Worm (Caenorhabditis elegans) whole organism, young adult: ENCODE results near the gene D1086.9.

Source experiments
- B0261.1 ChIP-seq: sonication (generic microtip); optimal IDR thresholded peaks from 2 replicates; lab custom pipeline; 2016; ENCODE audit warnings: mild to moderate bottlenecking, missing genetic modification characterization, moderate library complexity, missing compliant biosample characterization
- F10E7.11 ChIP-seq: sonication (generic microtip); optimal IDR thresholded peaks from 2 replicates; lab custom pipeline; 2017; ENCODE audit warnings: mild to moderate bottlenecking, missing genetic modification characterization, moderate library complexity, missing compliant biosample characterization
- F22D6.2 ChIP-seq: sonication (generic microtip); optimal IDR thresholded peaks from 2 replicates; lab custom pipeline; 2016; ENCODE audit warnings: mild to moderate bottlenecking, missing genetic modification characterization, missing compliant biosample characterization
- F23B12.7 ChIP-seq: sonication (generic microtip); optimal IDR thresholded peaks from 2 replicates; lab custom pipeline; 2017; ENCODE audit warnings: missing genetic modification characterization, mild to moderate bottlenecking, missing compliant biosample characterization, antibody characterized with exemption, moderate library complexity; ENCODE audit not compliant: insufficient read depth
- F33H1.4 ChIP-seq: fragments of 200-800 bp; sonication (Bioruptor generic); IDR thresholded peaks from 2 replicates; pipeline ENCODE4 v1.3.6; 2022; ENCODE audit warnings: missing genetic modification reagents, missing genetic modification characterization, missing compliant biosample characterization
- F55B11.4 ChIP-seq: sonication (generic microtip); optimal IDR thresholded peaks from 2 replicates; lab custom pipeline; 2016; ENCODE audit warnings: missing compliant biosample characterization, missing genetic modification characterization, borderline replicate concordance; ENCODE audit not compliant: insufficient read depth
- F57C9.4 ChIP-seq: sonication (generic microtip); optimal IDR thresholded peaks from 2 replicates; lab custom pipeline; 2017; ENCODE audit warnings: mild to moderate bottlenecking, missing genetic modification characterization, missing compliant biosample characterization
- T07F8.4 ChIP-seq: sonication (generic microtip); optimal IDR thresholded peaks from 2 replicates; lab custom pipeline; 2016; ENCODE audit warnings: mild to moderate bottlenecking, missing genetic modification characterization, moderate library complexity, missing compliant biosample characterization
- Y67H2A.10 ChIP-seq: fragments of 200-800 bp; sonication (Bioruptor generic); conservative IDR thresholded peaks from 2 replicates; pipeline ENCODE4 v1.3.6; 2022; ENCODE audit warnings: missing genetic modification reagents, missing genetic modification characterization, missing compliant biosample characterization
- attf-3 ChIP-seq: fragments of 200-800 bp; sonication (Bioruptor generic); conservative IDR thresholded peaks from 2 replicates; pipeline ENCODE4 v1.3.6; 2022; ENCODE audit warnings: missing genetic modification reagents, missing genetic modification characterization, missing compliant biosample characterization
- bed-1 ChIP-seq: fragments of 200-800 bp; sonication (Bioruptor generic); IDR thresholded peaks from 2 replicates; pipeline ENCODE4 v1.3.6; 2022; ENCODE audit warnings: missing genetic modification reagents, missing genetic modification characterization, missing compliant biosample characterization
- cebp-2 ChIP-seq: fragments of 200-800 bp; sonication (Bioruptor generic); IDR thresholded peaks from 2 replicates; pipeline ENCODE4 v1.3.6; 2022; ENCODE audit warnings: missing genetic modification characterization, missing compliant biosample characterization
- ceh-58 ChIP-seq: fragments of 200-800 bp; sonication (Bioruptor generic); IDR thresholded peaks from 2 replicates; pipeline ENCODE4 v1.3.6; 2022; ENCODE audit warnings: missing genetic modification characterization, missing compliant biosample characterization
- ceh-79 ChIP-seq: sonication (generic microtip); optimal IDR thresholded peaks from 2 replicates; lab custom pipeline; 2017; ENCODE audit warnings: mild to moderate bottlenecking, missing genetic modification characterization, missing compliant biosample characterization
- fkh-3 ChIP-seq: sonication (generic microtip); optimal IDR thresholded peaks from 2 replicates; lab custom pipeline; 2016; ENCODE audit warnings: mild to moderate bottlenecking, missing genetic modification characterization, missing compliant biosample characterization
- hmg-20 ChIP-seq: fragments of 200-800 bp; sonication (Bioruptor generic); IDR thresholded peaks from 2 replicates; pipeline ENCODE4 v1.3.6; 2022; ENCODE audit warnings: missing genetic modification reagents, missing genetic modification characterization, missing compliant biosample characterization
- hrde-1 ChIP-seq: sonication (generic microtip); optimal IDR thresholded peaks from 2 replicates; lab custom pipeline; 2016; ENCODE audit warnings: missing genetic modification characterization, mild to moderate bottlenecking, missing compliant biosample characterization, moderate library complexity, missing genotype, missing genetic modification reagents, borderline replicate concordance
- lin-26 ChIP-seq: fragments of 200-800 bp; sonication (Bioruptor generic); IDR thresholded peaks from 2 replicates; pipeline ENCODE4 v1.3.6; 2022; ENCODE audit warnings: missing genetic modification reagents, missing genetic modification characterization, missing compliant biosample characterization
- lir-1 ChIP-seq: fragments of 200-800 bp; sonication (Bioruptor generic); conservative IDR thresholded peaks from 2 replicates; pipeline ENCODE4 v1.3.6; 2022; ENCODE audit warnings: missing genetic modification reagents, missing genetic modification characterization, missing compliant biosample characterization
- madf-3 ChIP-seq: fragments of 200-800 bp; sonication (Bioruptor generic); IDR thresholded peaks from 2 replicates; pipeline ENCODE4 v1.3.6; 2022; ENCODE audit warnings: missing genetic modification reagents, missing genetic modification characterization, missing compliant biosample characterization
- mcd-1 ChIP-seq: fragments of 200-800 bp; sonication (Bioruptor generic); IDR thresholded peaks from 2 replicates; pipeline ENCODE4 v1.3.6; 2022; ENCODE audit warnings: missing genetic modification reagents, missing genetic modification characterization, missing compliant biosample characterization
- nfya-1 ChIP-seq: sonication (generic microtip); optimal IDR thresholded peaks from 2 replicates; lab custom pipeline; 2017; ENCODE audit warnings: antibody characterized with exemption, missing compliant biosample characterization, missing genetic modification characterization, borderline replicate concordance; ENCODE audit not compliant: insufficient read depth
- nfyb-1 ChIP-seq: fragments of 200-800 bp; sonication (Bioruptor generic); IDR thresholded peaks from 2 replicates; pipeline ENCODE4 v1.3.6; 2022; ENCODE audit warnings: missing genetic modification reagents, missing genetic modification characterization, missing compliant biosample characterization
- nhr-120 ChIP-seq: fragments of 200-800 bp; sonication (Bioruptor generic); IDR thresholded peaks from 2 replicates; pipeline ENCODE4 v1.3.6; 2022; ENCODE audit warnings: missing genetic modification characterization, missing compliant biosample characterization
- nhr-80 ChIP-seq: sonication (generic microtip); optimal IDR thresholded peaks from 2 replicates; lab custom pipeline; 2016; ENCODE audit warnings: missing genetic modification characterization, missing compliant biosample characterization
- repo-1 ChIP-seq: sonication (generic microtip); optimal IDR thresholded peaks from 2 replicates; lab custom pipeline; 2017; ENCODE audit warnings: mild to moderate bottlenecking, missing genetic modification characterization, missing compliant biosample characterization
- rpc-1 ChIP-seq, 2 experiments: fragments of 150-350 bp in 1 of 2; sonication (generic microtip) in 1 of 2; optimal IDR thresholded peaks; 2 replicates each; lab custom pipeline; 2014 to 2018; ENCODE audit warnings: missing biosample characterization in 1 of 2, missing genetic modification characterization in 1 of 2, missing genetic modification reagents in 1 of 2, missing genotype in 1 of 2
- sea-2 ChIP-seq: fragments of 200-800 bp; sonication (Bioruptor generic); IDR thresholded peaks from 2 replicates; pipeline ENCODE4 v1.3.6; 2022; ENCODE audit warnings: missing genetic modification characterization, missing compliant biosample characterization
- snpc-1.1 ChIP-seq: sonication (generic microtip); optimal IDR thresholded peaks from 2 replicates; lab custom pipeline; 2017; ENCODE audit warnings: missing genetic modification characterization, mild to moderate bottlenecking, missing compliant biosample characterization, antibody characterized with exemption, moderate library complexity, missing genotype, missing genetic modification reagents; ENCODE audit not compliant: insufficient read depth
- snpc-1.3 ChIP-seq: sonication (generic microtip); optimal IDR thresholded peaks from 2 replicates; lab custom pipeline; 2017; ENCODE audit warnings: missing genetic modification characterization, mild to moderate bottlenecking, missing compliant biosample characterization, antibody characterized with exemption, moderate library complexity, missing genotype, missing genetic modification reagents; ENCODE audit not compliant: insufficient read depth
- snpc-4 ChIP-seq, 5 experiments: fragments of 150-350 bp in 1 of 5; sonication (generic microtip) in 4 of 5; optimal IDR thresholded peaks; 2 replicates each; lab custom pipeline; 2014 to 2018; ENCODE audit warnings: missing genetic modification characterization in 5 of 5, missing biosample characterization in 3 of 5, antibody characterized with exemption in 2 of 5, mild to moderate bottlenecking in 2 of 5, missing compliant biosample characterization in 2 of 5, missing genotype in 2 of 5, moderate library complexity in 2 of 5, missing genetic modification reagents in 1 of 5
- sptf-2 ChIP-seq: fragments of 200-800 bp; sonication (Bioruptor generic); optimal IDR thresholded peaks from 2 replicates; lab custom pipeline; 2018; ENCODE audit warnings: mild to moderate bottlenecking, missing genetic modification characterization, missing compliant biosample characterization
- unc-130 ChIP-seq: sonication (generic microtip); optimal IDR thresholded peaks from 2 replicates; lab custom pipeline; 2016; ENCODE audit warnings: missing genetic modification reagents, missing genetic modification characterization, missing compliant biosample characterization
- unc-62 ChIP-seq: fragments of 150-350 bp; optimal IDR thresholded peaks from 2 replicates; lab custom pipeline; 2014; ENCODE audit warnings: missing biosample characterization, missing genetic modification reagents, missing genetic modification characterization
- zfh-2 ChIP-seq: fragments of 200-800 bp; sonication (Bioruptor generic); conservative IDR thresholded peaks from 2 replicates; pipeline ENCODE4 v1.3.6; 2022; ENCODE audit warnings: missing genetic modification reagents, missing genetic modification characterization, missing compliant biosample characterization
- ztf-3 ChIP-seq: fragments of 200-800 bp; sonication (Bioruptor generic); optimal IDR thresholded peaks from 2 replicates; lab custom pipeline; 2018; ENCODE audit warnings: mild to moderate bottlenecking, missing genetic modification characterization, missing compliant biosample characterization

Gene D1086.9

DNA sequence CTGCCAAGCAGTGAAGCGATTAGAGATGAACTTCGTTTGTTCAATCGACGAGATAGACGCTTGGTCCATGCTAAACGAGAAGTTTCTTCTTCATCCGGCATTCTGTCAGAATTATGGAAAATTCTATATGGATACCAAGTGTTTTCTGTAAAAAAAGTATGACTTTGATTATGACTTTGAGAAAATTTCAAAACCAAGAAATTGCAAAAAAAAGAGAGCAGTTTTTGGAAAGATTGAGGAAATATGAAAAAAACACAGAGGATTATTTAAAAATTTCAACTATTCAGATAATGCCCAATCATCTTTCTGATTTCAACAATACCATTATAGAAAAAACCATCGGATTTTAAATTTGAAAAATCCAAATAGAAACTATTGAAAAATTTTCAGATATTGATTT is 41.2 kb downstream of the D1086.9 start, which contains the start of gene par-1:
par-1 (minus strand) TSS at position 101 of the 400 bp plus-strand sequence.
- TF ChIP-seq T07F8.4 (tag; lab: Kevin White, UChicago) (no peak), unc-62 (GFP tag; lab: Kevin White, UChicago) (no peak), bed-1 (GFP tag; lab: Robert Waterston, UW) (no peak), snpc-4 (GFP tag; optimal IDR thresholded peaks at IDR 0.05; lab: Kevin White, UChicago) (no peak), snpc-4 (tag; optimal IDR thresholded peaks at IDR 0.05; lab: Kevin White, UChicago) (no peak), B0261.1 (tag; lab: Kevin White, UChicago) (no peak), snpc-1.1 (no peak), repo-1 (tag; lab: Kevin White, UChicago) (no peak)

DNA sequence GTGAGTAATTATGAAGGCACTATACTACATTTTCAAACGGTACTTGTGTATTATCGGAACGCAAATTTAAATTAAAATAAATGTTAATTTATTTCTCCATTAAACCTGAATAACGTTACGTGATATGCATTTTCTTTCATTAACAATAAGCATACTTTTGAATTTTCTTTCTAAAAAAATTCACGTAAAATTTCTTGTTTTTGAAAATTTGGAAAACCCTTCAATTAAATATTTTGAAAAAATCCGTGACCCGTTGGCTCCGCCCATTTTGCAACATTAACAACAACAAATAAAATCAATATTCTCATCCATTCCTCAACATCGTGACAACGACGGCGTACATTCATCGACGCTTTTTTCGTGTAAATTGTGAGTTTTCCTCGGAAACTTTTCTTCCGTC is 42.1 kb downstream of the D1086.9 start, which contains the start of gene acs-10:
acs-10 (plus strand) TSS at position 301 of the 400 bp plus-strand sequence.
- no peak for TF ChIP-seq nfya-1 (tag; lab: Kevin White, UChicago)
- no peak for TF ChIP-seq F57C9.4
- no peak for TF ChIP-seq Y67H2A.10 (GFP tag; lab: Robert Waterston, UW)
- TF ChIP-seq lin-26 (GFP tag; lab: Robert Waterston, UW): no peak
- no peak for TF ChIP-seq F55B11.4 (tag; lab: Kevin White, UChicago)
- TF ChIP-seq snpc-1.3: no peak
- TF ChIP-seq mcd-1: no peak
- no peak for TF ChIP-seq rpc-1 (optimal IDR thresholded peaks at IDR 0.05; lab: Kevin White, UChicago)
- no peak for TF ChIP-seq rpc-1 (tag; optimal IDR thresholded peaks at IDR 0.05; lab: Kevin White, UChicago)
- TF ChIP-seq sea-2: no peak
- no peak for TF ChIP-seq ceh-79 (tag; lab: Kevin White, UChicago)

DNA sequence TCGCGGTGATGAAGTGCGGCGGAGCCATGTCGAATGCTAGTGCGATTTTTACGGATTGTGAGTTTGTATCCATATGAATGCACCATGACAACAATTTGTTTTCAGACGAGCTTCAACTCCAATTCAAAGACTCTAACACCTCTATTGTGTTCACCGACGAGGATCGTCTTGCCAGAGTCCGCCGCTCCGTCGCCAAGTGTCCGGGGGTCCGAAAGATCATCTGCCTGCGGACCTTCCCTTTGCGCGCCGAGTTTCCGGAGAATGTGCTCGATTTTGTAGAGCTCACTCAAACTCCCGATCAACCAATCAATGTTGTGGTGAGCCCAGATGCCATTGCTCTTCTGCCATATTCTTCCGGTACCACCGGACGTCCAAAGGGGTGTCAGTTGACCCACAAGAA is 43.0 kb downstream of the D1086.9 start:
- TF ChIP-seq zfh-2 (GFP tag; lab: Robert Waterston, UW): peak; percentile 65
- TF ChIP-seq ztf-3: no peak
- TF ChIP-seq, all 124 proteins: peak for 1

DNA sequence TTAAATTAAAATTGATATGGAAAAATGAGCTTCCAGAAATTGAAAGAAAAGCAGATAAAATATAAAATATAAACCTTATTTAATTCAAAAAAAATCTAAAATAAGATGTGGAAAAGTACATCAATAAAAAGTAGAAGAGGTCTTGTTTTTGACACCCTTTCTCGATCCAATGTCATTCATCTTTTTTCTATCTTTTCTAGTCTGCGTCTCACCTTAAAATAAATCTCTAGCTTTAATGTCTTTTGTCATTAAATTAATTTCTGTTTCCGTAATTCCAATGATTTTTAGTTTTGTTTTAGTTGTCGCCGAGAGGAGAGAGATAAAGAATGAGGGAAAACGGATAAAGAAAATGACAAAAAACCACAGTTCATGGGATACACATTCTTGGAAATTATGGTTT is 45.1 kb downstream of the D1086.9 start:
- TF ChIP-seq F10E7.11 (tag; lab: Kevin White, UChicago) (no peak), F23B12.7 (tag; lab: Kevin White, UChicago) (no peak), ceh-58 (GFP tag; lab: Robert Waterston, UW) (no peak), madf-3 (GFP tag; lab: Robert Waterston, UW) (no peak), nfyb-1 (no peak), snpc-1.1 (no peak), cebp-2 (GFP tag; lab: Robert Waterston, UW) (no peak), fkh-3 (tag; lab: Kevin White, UChicago) (no peak), zfh-2 (GFP tag; lab: Robert Waterston, UW) (no peak), unc-130 (GFP tag; lab: Kevin White, UChicago) (no peak), hmg-20 (no peak), lir-1 (GFP tag; lab: Robert Waterston, UW) (no peak), nhr-80 (tag; lab: Kevin White, UChicago) (no peak), F22D6.2 (no peak), hrde-1 (tag; lab: Kevin White, UChicago) (no peak), attf-3 (no peak), F33H1.4 (GFP tag; lab: Robert Waterston, UW) (no peak), nhr-120 (GFP tag; lab: Robert Waterston, UW) (no peak), sptf-2 (GFP tag; lab: Kevin White, UChicago) (no peak)
